Worm (Caenorhabditis elegans): Measurements from ENCODE around the gene arrd-7.

arrd-7 gene

DNA sequence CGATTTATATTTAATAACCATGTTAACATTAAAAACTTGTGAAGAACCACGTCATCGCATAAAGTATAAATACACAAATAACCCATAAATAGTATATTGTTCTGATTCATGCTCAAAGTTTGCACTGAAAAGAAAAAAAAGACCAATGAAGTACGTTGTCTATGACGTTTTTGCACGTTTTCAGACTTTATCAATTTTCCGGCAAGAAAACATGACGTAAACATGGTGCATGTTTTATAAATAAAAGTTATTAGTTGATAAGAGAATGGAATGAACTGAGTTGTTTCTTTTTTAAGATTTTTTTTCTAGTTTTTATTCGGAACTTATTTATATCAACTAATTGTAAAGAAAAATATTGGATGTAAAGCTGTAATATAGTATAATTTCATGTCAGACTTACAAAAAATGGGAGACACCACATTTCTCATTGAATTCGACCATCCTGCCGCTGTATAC lies 2.3 kb upstream of the arrd-7 start, which contains the start of gene arrd-8 (continued):
- TF ChIP-seq hlh-11 (tag; optimal IDR thresholded peaks at IDR 0.05) (peak; percentile 17), lin-39 (tag; optimal IDR thresholded peaks at IDR 0.05) (no peak), lin-15B (tag; optimal IDR thresholded peaks at IDR 0.05) (no peak), zfp-2 (tag; optimal IDR thresholded peaks at IDR 0.05) (no peak), dve-1 (tag; optimal IDR thresholded peaks at IDR 0.05; ENCODE audit: insufficient read depth) (peak; percentile 18)

DNA sequence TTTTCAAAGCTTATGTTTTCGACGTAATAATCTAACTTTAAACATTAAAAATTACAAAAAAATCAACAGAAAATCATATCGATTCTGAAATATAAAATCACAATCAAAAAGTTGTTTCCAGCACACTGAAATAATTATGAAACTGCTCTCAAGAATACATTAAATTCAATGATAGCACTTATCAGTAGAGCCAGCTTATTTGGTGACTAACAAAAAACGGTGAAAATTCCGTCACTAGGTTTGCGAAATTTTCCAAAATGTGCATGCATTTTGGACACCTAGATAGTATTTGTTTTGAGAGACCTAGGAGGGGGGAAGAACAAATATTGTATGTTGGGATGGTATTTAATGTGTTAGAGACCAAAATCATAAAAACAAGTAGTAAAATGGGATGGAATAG lies 655 bp upstream of the arrd-7 start:
- TF ChIP-seq dve-1 (tag; optimal IDR thresholded peaks at IDR 0.05; ENCODE audit: insufficient read depth) (peak; percentile 33), dmd-6 (GFP tag; IDR thresholded peaks at IDR 0.05) (peak; percentile 43; the same call in 1 of the 2 replicates), nhr-28 (tag; optimal IDR thresholded peaks at IDR 0.05) (peak; percentile 41), Y48G9A.11 (GFP tag; IDR thresholded peaks at IDR 0.05) (no peak), pqm-1 (tag; optimal IDR thresholded peaks at IDR 0.05) (peak; percentile 91), daf-16 (GFP tag; optimal IDR thresholded peaks at IDR 0.05) (no peak), daf-16 (tag; optimal IDR thresholded peaks at IDR 0.05) (peak; percentile 48), hlh-11 (tag; optimal IDR thresholded peaks at IDR 0.05) (peak; percentile 14), tra-1 (GFP tag; IDR thresholded peaks at IDR 0.05) (no peak)

DNA sequence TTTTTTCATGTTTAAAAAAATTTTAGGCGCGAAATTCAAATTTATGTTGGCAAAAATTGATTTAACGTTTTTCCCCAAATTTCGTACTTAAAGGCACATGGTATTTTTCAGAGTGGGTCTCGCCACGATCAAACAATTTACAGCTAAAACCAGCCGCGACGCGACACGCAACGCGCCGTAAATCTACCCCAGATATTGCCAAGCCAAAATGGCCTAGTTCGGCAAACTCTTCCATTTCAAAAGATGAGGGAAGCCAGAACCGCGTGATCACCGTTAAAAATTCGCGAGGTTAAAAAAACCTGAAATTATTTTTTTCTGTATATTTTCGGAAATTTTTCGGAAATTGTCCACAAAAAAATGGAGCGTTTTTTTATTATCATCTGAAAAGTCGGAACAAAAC lies 2.5 kb downstream of the arrd-7 start:
- TF ChIP-seq attf-4 (tag; optimal IDR thresholded peaks at IDR 0.05): no peak
- no peak for TF ChIP-seq unc-39 (tag; optimal IDR thresholded peaks at IDR 0.05)
- no peak for TF ChIP-seq snpc-4 (tag; optimal IDR thresholded peaks at IDR 0.05)
- TF ChIP-seq mep-1 (tag; optimal IDR thresholded peaks at IDR 0.05): peak; percentile 52
- TF ChIP-seq D1046.2 (GFP tag; IDR thresholded peaks at IDR 0.05): no peak
- no peak for TF ChIP-seq zip-11 (GFP tag; IDR thresholded peaks at IDR 0.05)
- TF ChIP-seq lin-1 (GFP tag; IDR thresholded peaks at IDR 0.05): 0 out of 2 replicates have a peak, but pooled peaks have one; percentile 17
- TF ChIP-seq egl-27 (tag; optimal IDR thresholded peaks at IDR 0.05): no peak
- no peak for TF ChIP-seq jun-1 (tag; optimal IDR thresholded peaks at IDR 0.05)
- no peak for TF ChIP-seq nhr-76 (tag; optimal IDR thresholded peaks at IDR 0.05)
- no peak for TF ChIP-seq madf-5 (GFP tag; IDR thresholded peaks at IDR 0.05)
- no peak for TF ChIP-seq nhr-6 (tag; optimal IDR thresholded peaks at IDR 0.05)
- no peak for TF ChIP-seq ceh-28 (tag; optimal IDR thresholded peaks at IDR 0.05)
- no peak for TF ChIP-seq nhr-28 (tag; optimal IDR thresholded peaks at IDR 0.05)
- TF ChIP-seq dve-1 (tag; optimal IDR thresholded peaks at IDR 0.05; ENCODE audit: insufficient read depth): peak; percentile 9
- peak in 1 of 2 experiments; percentile 17 for TF ChIP-seq hif-1 (tag; optimal IDR thresholded peaks at IDR 0.05)
- TF ChIP-seq T20F7.1 (GFP tag; optimal IDR thresholded peaks at IDR 0.05): no peak
- TF ChIP-seq zfp-2 (tag; optimal IDR thresholded peaks at IDR 0.05): no peak
- 0 out of 2 replicates have a peak, but pooled peaks have one; percentile 17 for TF ChIP-seq zfp-3 (GFP tag; conservative IDR thresholded peaks at IDR 0.05)
- TF ChIP-seq lim-7 (GFP tag; IDR thresholded peaks at IDR 0.05): no peak
- TF ChIP-seq R02D3.7 (tag; optimal IDR thresholded peaks at IDR 0.05): no peak
- no peak for TF ChIP-seq fos-1 (tag; optimal IDR thresholded peaks at IDR 0.05)
- TF ChIP-seq ama-1 (optimal IDR thresholded peaks at IDR 0.05): no peak
- no peak for TF ChIP-seq set-16 (GFP tag; IDR thresholded peaks at IDR 0.05)
- no peak for TF ChIP-seq ceh-44 (GFP tag; IDR thresholded peaks at IDR 0.05)
- TF ChIP-seq ceh-82 (tag; optimal IDR thresholded peaks at IDR 0.05): no peak

DNA sequence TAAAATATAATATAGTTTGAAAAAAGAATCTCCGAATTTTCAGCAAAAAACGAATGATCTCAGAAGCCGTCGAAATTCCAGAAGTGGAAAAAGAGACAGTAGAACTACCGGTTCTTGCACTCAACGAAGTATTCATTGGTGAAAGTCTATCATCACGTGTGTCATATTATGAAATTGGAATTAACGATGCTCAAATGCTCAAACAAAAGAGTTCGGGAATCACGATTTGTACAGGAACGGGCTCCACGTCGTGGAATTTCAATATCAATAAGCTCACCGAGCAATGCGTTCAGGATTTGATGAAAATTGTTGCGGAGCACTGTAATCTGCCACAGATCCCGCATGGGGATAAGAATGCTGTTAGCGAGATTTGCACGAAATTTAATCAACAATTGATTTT lies 4.1 kb downstream of the arrd-7 start:
- no peak for TF ChIP-seq tag-97 (GFP tag; IDR thresholded peaks at IDR 0.05)
- TF ChIP-seq zfp-3 (GFP tag; conservative IDR thresholded peaks at IDR 0.05): 0 out of 2 replicates have a peak, but pooled peaks have one; percentile 30
- no peak for TF ChIP-seq fkh-10 (GFP tag; optimal IDR thresholded peaks at IDR 0.05)
- no peak for TF ChIP-seq madf-5 (GFP tag; IDR thresholded peaks at IDR 0.05)
- no peak for TF ChIP-seq attf-4 (tag; optimal IDR thresholded peaks at IDR 0.05)
- peak; percentile 24 for TF ChIP-seq duxl-1 (tag; optimal IDR thresholded peaks at IDR 0.05; ENCODE audit: poor library complexity)
- peak; percentile 52 for TF ChIP-seq aha-1 (tag)
- TF ChIP-seq mdt-29 (GFP tag; IDR thresholded peaks at IDR 0.05): 0 out of 2 replicates have a peak, but pooled peaks have one; percentile 13
- no peak for TF ChIP-seq snpc-4 (tag; optimal IDR thresholded peaks at IDR 0.05)
- peak; percentile 20; the same call in 1 of the 2 replicates for TF ChIP-seq ceh-20 (GFP tag; IDR thresholded peaks at IDR 0.05)
- TF ChIP-seq spr-3 (GFP tag; optimal IDR thresholded peaks at IDR 0.05): no peak

Data from whole organism, L4 larva.